Worm (Caenorhabditis elegans): ENCODE data around the gene R10D12.13.

The R10D12.13 gene

DNA sequence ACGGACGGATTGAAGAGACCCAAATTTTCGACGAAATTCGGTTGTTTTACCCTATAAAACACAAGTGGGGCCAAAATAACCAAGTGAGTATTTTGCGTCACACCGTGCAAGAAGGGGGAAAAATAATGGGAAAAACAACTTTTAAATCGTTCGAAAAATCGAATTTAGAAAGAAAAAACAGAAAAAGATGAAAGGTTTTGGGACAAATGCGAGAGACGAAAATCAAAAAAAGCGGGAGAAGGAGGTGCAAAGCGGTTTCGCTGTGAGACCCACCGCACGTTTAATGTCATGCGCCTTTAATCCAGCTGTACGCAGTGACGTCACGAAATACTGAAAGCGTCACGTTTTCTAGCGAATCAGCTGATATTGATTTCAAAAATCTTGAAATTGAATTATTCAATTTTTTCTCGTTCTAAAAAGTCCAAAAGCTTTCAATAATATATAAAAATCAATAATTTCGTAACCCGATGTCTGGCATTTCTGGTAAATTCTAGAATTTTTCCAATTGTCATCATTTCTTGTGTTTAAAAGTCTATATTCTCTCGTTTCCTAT lies 49.9 kb downstream of the R10D12.13 start, which contains the start of the genes ddx-17 and aip-1 (continued):
- TF ChIP-seq let-607 (tag; optimal IDR thresholded peaks at IDR 0.05) (peak in 1 of 2 experiments; percentile 21), lin-54 (GFP tag; optimal IDR thresholded peaks at IDR 0.05) (peak; percentile 58), nfya-1 (tag; optimal IDR thresholded peaks at IDR 0.05; ENCODE audit: borderline replicate concordance, insufficient read depth) (no peak), F57C9.4 (tag; optimal IDR thresholded peaks at IDR 0.05) (no peak), ceh-40 (GFP tag; IDR thresholded peaks at IDR 0.05) (no peak), let-526 (GFP tag; IDR thresholded peaks at IDR 0.05) (no peak), F55B11.4 (tag; optimal IDR thresholded peaks at IDR 0.05; ENCODE audit: borderline replicate concordance, insufficient read depth) (no peak), aptf-3 (GFP tag; IDR thresholded peaks at IDR 0.05) (no peak), F57A8.1 (GFP tag; optimal IDR thresholded peaks at IDR 0.05) (no peak), nhr-80 (tag; optimal IDR thresholded peaks at IDR 0.05) (peak; percentile 35), snpc-1.1 (tag; optimal IDR thresholded peaks at IDR 0.05; ENCODE audit: insufficient read depth) (peak; percentile 16), lin-26 (GFP tag; IDR thresholded peaks at IDR 0.05) (0 out of 2 replicates have a peak, but pooled peaks have one; percentile 19), mes-4 (tag; optimal IDR thresholded peaks at IDR 0.05) (no peak), hmg-20 (GFP tag; IDR thresholded peaks at IDR 0.05) (no peak), ztf-28 (GFP tag; IDR thresholded peaks at IDR 0.05) (no peak), K12H6.12 (tag; optimal IDR thresholded peaks at IDR 0.05) (peak; percentile 37), bed-1 (GFP tag; IDR thresholded peaks at IDR 0.05) (no peak), nfyb-1 (GFP tag; IDR thresholded peaks at IDR 0.05) (peak; percentile 56), F49E8.2 (tag; optimal IDR thresholded peaks at IDR 0.05; ENCODE audit: insufficient read depth) (no peak), mel-28 (tag; optimal IDR thresholded peaks at IDR 0.05; ENCODE audit: borderline replicate concordance) (no peak), atf-7 (tag; optimal IDR thresholded peaks at IDR 0.05) (peak; percentile 92), K11D2.4 (GFP tag; IDR thresholded peaks at IDR 0.05) (0 out of 2 replicates have a peak, but pooled peaks have one; percentile 19), snpc-3.4 (tag; optimal IDR thresholded peaks at IDR 0.05) (peak; percentile 66), Y95B8A.8 (GFP tag; IDR thresholded peaks at IDR 0.05) (peak; percentile 25; the same call in 1 of the 2 replicates), chd-7 (tag; optimal IDR thresholded peaks at IDR 0.05) (no peak), T07F8.4 (tag; optimal IDR thresholded peaks at IDR 0.05) (no peak), mcd-1 (GFP tag; IDR thresholded peaks at IDR 0.05) (peak; percentile 71), ceh-100 (GFP tag; IDR thresholded peaks at IDR 0.05) (no peak), tbx-9 (tag; optimal IDR thresholded peaks at IDR 0.05; ENCODE audit: borderline replicate concordance) (no peak), ets-4 (GFP tag; optimal IDR thresholded peaks at IDR 0.05) (no peak), rpc-1 (optimal IDR thresholded peaks at IDR 0.05) (peak; percentile 29), rpc-1 (tag; optimal IDR thresholded peaks at IDR 0.05) (no peak), lir-1 (GFP tag; conservative IDR thresholded peaks at IDR 0.05) (no peak), nhr-179 (tag; optimal IDR thresholded peaks at IDR 0.05) (no peak), C06A6.2 (GFP tag; conservative IDR thresholded peaks at IDR 0.05) (0 out of 2 replicates have a peak, but pooled peaks have one; percentile 16)

Data from whole organism, young adult.